Fruit fly (Drosophila melanogaster) whole organism, embryonic: ENCODE results near the gene stac.

ENCODE experiments used
- ATbp ChIP-seq: fragments of 200-800 bp; sonication (Bioruptor generic); optimal IDR thresholded peaks from 2 replicates; lab custom pipeline; 2017; ENCODE audit warnings: missing biosample characterization, mild to moderate bottlenecking, missing genetic modification characterization, missing genetic modification reagents
- Antp ChIP-seq: fragments of 200-800 bp; sonication (Bioruptor generic); optimal IDR thresholded peaks from 3 replicates; lab custom pipeline; 2016; ENCODE audit warnings: missing biosample characterization, missing genetic modification characterization
- Blimp-1 ChIP-seq: fragments of 200-800 bp; sonication (Bioruptor generic); optimal IDR thresholded peaks from 3 replicates; lab custom pipeline; 2018; ENCODE audit warnings: missing biosample characterization, missing genetic modification characterization, mild to moderate bottlenecking, moderate library complexity, missing genetic modification reagents
- Bteb2 ChIP-seq: fragments of 200-800 bp; sonication (Bioruptor generic); optimal IDR thresholded peaks from 2 replicates; lab custom pipeline; 2016; ENCODE audit warnings: missing biosample characterization, missing genetic modification characterization
- CG11695 ChIP-seq: fragments of 200-800 bp; sonication (Bioruptor generic); IDR thresholded peaks from 3 replicates; pipeline ENCODE4 v1.3.6; 2022; ENCODE audit warnings: missing biosample characterization, missing genetic modification characterization
- CG12104 ChIP-seq: fragments of 200-800 bp; sonication (Bioruptor generic); optimal IDR thresholded peaks from 3 replicates; lab custom pipeline; 2016; ENCODE audit warnings: missing biosample characterization, missing genetic modification characterization
- CG13624 ChIP-seq: fragments of 200-800 bp; sonication (Bioruptor generic); optimal IDR thresholded peaks from 2 replicates; lab custom pipeline; 2016; ENCODE audit warnings: missing biosample characterization, missing genetic modification characterization
- CG1529 ChIP-seq: fragments of 200-800 bp; sonication (Bioruptor generic); optimal IDR thresholded peaks from 3 replicates; lab custom pipeline; 2018; ENCODE audit warnings: missing biosample characterization, missing genetic modification characterization
- CG16813 ChIP-seq: fragments of 200-800 bp; sonication (Bioruptor generic); IDR thresholded peaks from 3 replicates; pipeline ENCODE4 v1.3.6; 2022; ENCODE audit warnings: missing biosample characterization, missing genetic modification characterization; ENCODE audit not compliant: partially characterized antibody
- CG17361 ChIP-seq: fragments of 200-800 bp; sonication (Bioruptor generic); IDR thresholded peaks from 3 replicates; pipeline ENCODE4 v1.3.6; 2022; ENCODE audit warnings: missing biosample characterization, missing genetic modification characterization
- CG18011 ChIP-seq: fragments of 200-800 bp; sonication (Bioruptor generic); optimal IDR thresholded peaks from 2 replicates; lab custom pipeline; 2017; ENCODE audit warnings: missing biosample characterization, missing genetic modification characterization, mild to moderate bottlenecking, moderate library complexity, missing genotype
- CG18619 ChIP-seq: fragments of 200-800 bp; sonication (Bioruptor generic); optimal IDR thresholded peaks from 3 replicates; lab custom pipeline; 2017; ENCODE audit warnings: missing biosample characterization, mild to moderate bottlenecking, missing genetic modification characterization
- CG2202 ChIP-seq: fragments of 200-800 bp; sonication (Bioruptor generic); optimal IDR thresholded peaks from 2 replicates; lab custom pipeline; 2018; ENCODE audit warnings: missing biosample characterization, mild to moderate bottlenecking, missing genetic modification characterization
- CG2889 ChIP-seq: fragments of 200-800 bp; sonication (Bioruptor generic); IDR thresholded peaks from 3 replicates; pipeline ENCODE4 v1.3.6; 2022; ENCODE audit warnings: missing biosample characterization, missing genetic modification characterization
- CG33213 ChIP-seq: fragments of 200-800 bp; sonication (Bioruptor generic); optimal IDR thresholded peaks from 3 replicates; lab custom pipeline; 2016; ENCODE audit warnings: missing biosample characterization, missing genetic modification characterization
- CG5245 ChIP-seq: fragments of 200-800 bp; sonication (Bioruptor generic); optimal IDR thresholded peaks from 3 replicates; lab custom pipeline; 2016; ENCODE audit warnings: missing biosample characterization, missing genetic modification characterization
- CG7357 ChIP-seq: fragments of 200-800 bp; sonication (Bioruptor generic); IDR thresholded peaks from 3 replicates; pipeline ENCODE4 v1.3.6; 2022; ENCODE audit warnings: missing biosample characterization, missing genetic modification characterization
- CG8765 ChIP-seq: fragments of 200-800 bp; sonication (Bioruptor generic); IDR thresholded peaks from 2 replicates; pipeline ENCODE4 v1.3.6; 2022; ENCODE audit warnings: missing biosample characterization, missing genetic modification characterization
- CoRest ChIP-seq: fragments of 200-800 bp; sonication (Bioruptor generic); optimal IDR thresholded peaks from 3 replicates; lab custom pipeline; 2018; ENCODE audit warnings: missing biosample characterization, mild to moderate bottlenecking, missing genetic modification characterization, moderate library complexity
- Dip3 ChIP-seq: fragments of 200-800 bp; sonication (Bioruptor generic); optimal IDR thresholded peaks from 3 replicates; lab custom pipeline; 2016; ENCODE audit warnings: missing biosample characterization, missing genetic modification characterization
- Dll ChIP-seq: fragments of 200-800 bp; sonication (Bioruptor generic); IDR thresholded peaks from 4 replicates; pipeline ENCODE4 v1.3.6; 2022; ENCODE audit warnings: missing biosample characterization, missing genetic modification characterization; ENCODE audit not compliant: partially characterized antibody
- ERR ChIP-seq: fragments of 200-800 bp; sonication (Bioruptor generic); optimal IDR thresholded peaks from 2 replicates; lab custom pipeline; 2016; ENCODE audit warnings: missing biosample characterization, missing genetic modification characterization
- Fer1 ChIP-seq: fragments of 200-800 bp; sonication (Bioruptor generic); optimal IDR thresholded peaks from 2 replicates; lab custom pipeline; 2017; ENCODE audit warnings: missing biosample characterization, mild to moderate bottlenecking, missing genetic modification characterization
- Fer2 ChIP-seq: fragments of 200-800 bp; sonication (Bioruptor generic); optimal IDR thresholded peaks from 2 replicates; lab custom pipeline; 2018; ENCODE audit warnings: missing biosample characterization, mild to moderate bottlenecking, missing genetic modification characterization, moderate library complexity
- Gug ChIP-seq: fragments of 200-800 bp; sonication (Bioruptor generic); IDR thresholded peaks from 4 replicates; pipeline ENCODE4 v1.3.6; 2022; ENCODE audit warnings: missing biosample characterization, missing genetic modification characterization
- Hr39 ChIP-seq: fragments of >200 bp; optimal IDR thresholded peaks from 2 replicates; lab custom pipeline; 2017
- Mes4 ChIP-seq: fragments of 200-800 bp; sonication (Bioruptor generic); optimal IDR thresholded peaks from 2 replicates; lab custom pipeline; 2016; ENCODE audit warnings: missing biosample characterization, missing genetic modification characterization
- Spps ChIP-seq: fragments of 200-800 bp; sonication (Bioruptor generic); optimal IDR thresholded peaks from 2 replicates; lab custom pipeline; 2018; ENCODE audit warnings: missing biosample characterization, mild to moderate bottlenecking, missing genetic modification characterization
- amos ChIP-seq: fragments of 200-800 bp; sonication (Bioruptor generic); IDR thresholded peaks from 2 replicates; pipeline ENCODE4 v1.3.6; 2022; ENCODE audit warnings: missing biosample characterization, missing genetic modification characterization; ENCODE audit not compliant: partially characterized antibody
- bsh ChIP-seq, 2 experiments: fragments of 200-800 bp; sonication (Bioruptor generic); optimal IDR thresholded peaks; 2 replicates each; lab custom pipeline; 2017 to 2018; ENCODE audit warnings: mild to moderate bottlenecking in 2 of 2, missing biosample characterization in 2 of 2, missing genetic modification characterization in 2 of 2, moderate library complexity in 1 of 2
- cato ChIP-seq: fragments of 200-800 bp; sonication (Bioruptor generic); optimal IDR thresholded peaks from 2 replicates; lab custom pipeline; 2016; ENCODE audit warnings: missing biosample characterization, missing genetic modification characterization, borderline replicate concordance
- croc ChIP-seq: fragments of 200-800 bp; sonication (Bioruptor generic); conservative IDR thresholded peaks from 3 replicates; pipeline ENCODE4 v1.3.6; 2022; ENCODE audit warnings: missing biosample characterization, missing genetic modification characterization
- ewg ChIP-seq: fragments of 200-800 bp; sonication (Bioruptor generic); optimal IDR thresholded peaks from 3 replicates; lab custom pipeline; 2017; ENCODE audit warnings: mild to moderate bottlenecking, missing biosample characterization, missing genetic modification reagents, missing genetic modification characterization
- gce ChIP-seq: fragments of 200-800 bp; sonication (Bioruptor generic); IDR thresholded peaks from 3 replicates; pipeline ENCODE4 v1.3.6; 2022; ENCODE audit warnings: missing biosample characterization, missing genetic modification characterization
- grau ChIP-seq: fragments of 200-800 bp; optimal IDR thresholded peaks from 3 replicates; lab custom pipeline; 2019; ENCODE audit warnings: missing biosample characterization, mild to moderate bottlenecking, missing genetic modification characterization, moderate library complexity
- grn ChIP-seq: fragments of 200-800 bp; sonication (Bioruptor generic); optimal IDR thresholded peaks from 3 replicates; lab custom pipeline; 2017; ENCODE audit warnings: missing biosample characterization, missing genetic modification characterization
- ind ChIP-seq: fragments of 200-800 bp; sonication (Bioruptor generic); optimal IDR thresholded peaks from 3 replicates; lab custom pipeline; 2016; ENCODE audit warnings: missing biosample characterization, missing genetic modification characterization
- insv ChIP-seq, 2 experiments: fragments of 200-800 bp; sonication (Bioruptor generic); optimal IDR thresholded peaks; 3 replicates each; lab custom pipeline; 2016 to 2018; ENCODE audit warnings: missing biosample characterization in 2 of 2, missing genetic modification characterization in 2 of 2
- maf-S ChIP-seq: fragments of 200-800 bp; sonication (Bioruptor generic); optimal IDR thresholded peaks from 2 replicates; lab custom pipeline; 2016; ENCODE audit warnings: missing biosample characterization, missing genetic modification characterization
- nom ChIP-seq: fragments of 200-800 bp; sonication (Bioruptor generic); optimal IDR thresholded peaks from 2 replicates; lab custom pipeline; 2017; ENCODE audit warnings: missing biosample characterization, missing genetic modification characterization, mild to moderate bottlenecking, moderate library complexity, missing genetic modification reagents
- odd ChIP-seq: fragments of 200-800 bp; sonication (Bioruptor generic); optimal IDR thresholded peaks from 2 replicates; lab custom pipeline; 2017; ENCODE audit warnings: missing biosample characterization, mild to moderate bottlenecking, missing genetic modification characterization
- otp ChIP-seq: fragments of 200-800 bp; sonication (Bioruptor generic); IDR thresholded peaks from 3 replicates; pipeline ENCODE4, ENCODE4 v1.3.6; 2022; ENCODE audit warnings: missing biosample characterization, missing genetic modification characterization
- psq ChIP-seq: fragments of 200-800 bp; sonication (Bioruptor generic); optimal IDR thresholded peaks from 2 replicates; lab custom pipeline; 2017; ENCODE audit warnings: missing biosample characterization, missing genetic modification characterization
- pum ChIP-seq: fragments of 200-800 bp; sonication (Bioruptor generic); optimal IDR thresholded peaks from 2 replicates; lab custom pipeline; 2016; ENCODE audit warnings: missing biosample characterization, missing genetic modification characterization
- repo ChIP-seq: fragments of 200-800 bp; sonication (Bioruptor generic); optimal IDR thresholded peaks from 2 replicates; lab custom pipeline; 2016; ENCODE audit warnings: missing biosample characterization, missing genetic modification characterization
- ro ChIP-seq: fragments of 200-800 bp; sonication (Bioruptor generic); IDR thresholded peaks from 2 replicates; pipeline ENCODE4 v1.3.6; 2022; ENCODE audit warnings: missing biosample characterization, missing genetic modification characterization
- shn ChIP-seq: fragments of 200-800 bp; sonication (Bioruptor generic); optimal IDR thresholded peaks from 3 replicates; lab custom pipeline; 2016; ENCODE audit warnings: missing biosample characterization, missing genetic modification characterization
- ssp ChIP-seq: fragments of 200-800 bp; sonication (Bioruptor generic); IDR thresholded peaks from 2 replicates; pipeline ENCODE4 v1.3.6; 2022; ENCODE audit warnings: missing biosample characterization, missing genetic modification characterization
- trem ChIP-seq: fragments of 200-800 bp; optimal IDR thresholded peaks from 3 replicates; lab custom pipeline; 2019; ENCODE audit warnings: missing biosample characterization, mild to moderate bottlenecking, missing genetic modification characterization, moderate library complexity
- wor ChIP-seq: fragments of 200-800 bp; sonication (Bioruptor generic); IDR thresholded peaks from 2 replicates; pipeline ENCODE4 v1.3.6; 2022; ENCODE audit warnings: missing biosample characterization, missing genetic modification characterization

stac gene

DNA sequence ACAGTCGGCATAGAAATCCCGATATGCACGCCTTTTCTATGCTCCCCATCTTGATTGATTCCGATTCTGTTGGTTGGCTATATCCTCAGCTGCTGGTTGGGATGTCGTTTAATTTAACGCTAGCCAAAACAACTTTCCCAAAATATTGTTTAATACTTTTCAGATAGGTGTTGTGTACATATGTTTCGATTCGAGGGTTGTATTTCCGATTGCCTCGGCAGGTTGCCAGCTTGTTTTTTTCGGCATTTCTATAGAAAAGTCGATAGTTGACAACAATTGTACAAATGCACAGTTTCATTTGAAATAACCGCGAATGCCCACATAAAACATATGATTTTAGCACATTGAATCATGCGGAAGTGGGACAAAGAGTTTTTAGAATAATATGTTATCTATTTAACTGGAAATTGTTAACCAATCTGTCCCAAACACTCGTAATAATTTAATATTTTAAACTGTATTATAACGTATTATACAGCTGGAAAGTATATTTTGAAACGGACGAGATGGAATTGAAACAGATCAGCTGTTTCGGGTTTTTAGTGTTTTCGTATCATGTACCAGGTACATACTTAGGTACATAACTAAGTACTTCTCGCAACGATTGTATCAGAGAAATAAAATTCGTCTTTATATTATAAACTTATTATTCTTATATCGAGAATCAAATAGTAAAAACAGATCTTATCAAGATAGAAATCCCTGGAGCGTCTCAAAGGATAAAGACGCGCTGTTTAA lies 1.5 kb upstream of the stac start, which contains the start of gene CG31109 (continued):
- TF ChIP-seq CG12104 (GFP tag; lab: Kevin White, UChicago) (no peak), Antp (no peak), CG7357 (GFP tag; lab: Robert Waterston, UW) (no peak), Mes4 (no peak), ewg (GFP tag; lab: Kevin White, UChicago) (no peak), ind (GFP tag; lab: Kevin White, UChicago) (peak; percentile 25), Dip3 (no peak), CG5245 (no peak), Gug (GFP tag; lab: Robert Waterston, UW) (no peak), maf-S (GFP tag; lab: Kevin White, UChicago) (no peak), bsh (GFP tag; optimal IDR thresholded peaks at IDR 0.05; lab: Kevin White, UChicago) (no peak), cato (GFP tag; lab: Kevin White, UChicago) (no peak), CG17361 (GFP tag; lab: Robert Waterston, UW) (peak; percentile 40; the same call in 1 of the 3 replicates), CoRest (tag; lab: Kevin White, UChicago) (peak; percentile 29), ERR (no peak), amos (GFP tag; lab: Robert Waterston, UW) (peak; percentile 63; the same call in 1 of the 2 replicates), insv (GFP tag; optimal IDR thresholded peaks at IDR 0.05; lab: Kevin White, UChicago) (no peak), CG1529 (GFP tag; lab: Kevin White, UChicago) (no peak), CG18011 (peak; percentile 8), Dll (GFP tag; lab: Robert Waterston, UW) (peak; percentile 50; the same call in 1 of the 4 replicates), CG11695 (GFP tag; lab: Robert Waterston, UW) (no peak), CG13624 (peak; percentile 42), repo (GFP tag; lab: Kevin White, UChicago) (no peak), nom (peak; percentile 3), gce (no peak), trem (tag; lab: Kevin White, UChicago) (peak; percentile 80), psq (GFP tag; lab: Kevin White, UChicago) (no peak), grau (tag; lab: Kevin White, UChicago) (peak; percentile 39), Fer2 (tag; lab: Kevin White, UChicago) (no peak), grn (GFP tag; lab: Kevin White, UChicago) (no peak), CG8765 (GFP tag; lab: Robert Waterston, UW) (no peak), Bteb2 (GFP tag; lab: Kevin White, UChicago) (peak; percentile 7), CG2889 (GFP tag; lab: Robert Waterston, UW) (no peak), otp (GFP tag; lab: Robert Waterston, UW) (no peak), ssp (GFP tag; lab: Robert Waterston, UW) (no peak), ATbp (no peak), CG16813 (GFP tag; lab: Robert Waterston, UW) (peak; percentile 56; the same call in 2 of the 3 replicates), CG18619 (no peak), pum (GFP tag; lab: Kevin White, UChicago) (peak; percentile 26), CG2202 (no peak), ro (GFP tag; lab: Robert Waterston, UW) (no peak), Blimp-1 (GFP tag; lab: Kevin White, UChicago) (no peak), Fer1 (GFP tag; lab: Kevin White, UChicago) (peak; percentile 7), odd (GFP tag; lab: Kevin White, UChicago) (no peak), Spps (no peak), croc (GFP tag; lab: Robert Waterston, UW) (no peak), wor (GFP tag; lab: Robert Waterston, UW) (no peak), shn (GFP tag; lab: Kevin White, UChicago) (no peak), CG33213 (GFP tag; lab: Kevin White, UChicago) (no peak), Hr39 (lab: Kevin White, UChicago) (no peak)
